Fruit fly (Drosophila melanogaster) whole organism, embryonic: ENCODE measurements around the gene CG34434.

Experiments
- CG10267 ChIP-seq: fragments of 200-800 bp; sonication (Bioruptor generic); optimal IDR thresholded peaks from 2 replicates; lab custom pipeline; 2018; ENCODE audit warnings: missing biosample characterization, mild to moderate bottlenecking, missing genetic modification characterization, moderate library complexity
- CG10321 ChIP-seq: fragments of 200-800 bp; sonication (Bioruptor generic); IDR thresholded peaks from 2 replicates; pipeline ENCODE4 v1.3.6; 2022; ENCODE audit warnings: missing biosample characterization, missing genetic modification characterization
- CG11560 ChIP-seq: fragments of 200-800 bp; sonication (Bioruptor generic); IDR thresholded peaks from 3 replicates; pipeline ENCODE4 v1.3.6; 2022; ENCODE audit warnings: missing biosample characterization, missing genetic modification characterization
- CG11723 ChIP-seq: fragments of 200-800 bp; sonication (Bioruptor generic); optimal IDR thresholded peaks from 2 replicates; lab custom pipeline; 2017; ENCODE audit warnings: missing biosample characterization, mild to moderate bottlenecking, missing genetic modification characterization
- CG12071 ChIP-seq: fragments of 200-800 bp; sonication (Bioruptor generic); optimal IDR thresholded peaks from 3 replicates; lab custom pipeline; 2018; ENCODE audit warnings: missing biosample characterization, mild to moderate bottlenecking, missing genetic modification characterization
- CG12104 ChIP-seq: fragments of 200-800 bp; sonication (Bioruptor generic); optimal IDR thresholded peaks from 3 replicates; lab custom pipeline; 2016; ENCODE audit warnings: missing biosample characterization, missing genetic modification characterization
- CG13123 ChIP-seq: fragments of 200-800 bp; sonication (Bioruptor generic); optimal IDR thresholded peaks from 2 replicates; lab custom pipeline; 2016; ENCODE audit warnings: missing biosample characterization, missing genetic modification characterization
- CG15269 ChIP-seq: fragments of 200-800 bp; sonication (Bioruptor generic); optimal IDR thresholded peaks from 2 replicates; lab custom pipeline; 2018; ENCODE audit warnings: missing biosample characterization, mild to moderate bottlenecking, missing genetic modification characterization, moderate library complexity
- CG15514 ChIP-seq: fragments of 200-800 bp; sonication (Bioruptor generic); optimal IDR thresholded peaks from 3 replicates; lab custom pipeline; 2017; ENCODE audit warnings: missing biosample characterization, missing genetic modification characterization, mild to moderate bottlenecking, moderate library complexity, missing genetic modification reagents
- CG1647 ChIP-seq: fragments of 200-800 bp; sonication (Bioruptor generic); optimal IDR thresholded peaks from 3 replicates; lab custom pipeline; 2016; ENCODE audit warnings: missing biosample characterization, missing genetic modification characterization
- CG17186 ChIP-seq: fragments of 200-800 bp; sonication (Bioruptor generic); optimal IDR thresholded peaks from 3 replicates; lab custom pipeline; 2017; ENCODE audit warnings: missing biosample characterization, missing genetic modification reagents, missing genetic modification characterization
- CG17361 ChIP-seq: fragments of 200-800 bp; sonication (Bioruptor generic); IDR thresholded peaks from 3 replicates; pipeline ENCODE4 v1.3.6; 2022; ENCODE audit warnings: missing biosample characterization, missing genetic modification characterization
- CG17568 ChIP-seq: fragments of 200-800 bp; sonication (Bioruptor generic); optimal IDR thresholded peaks from 2 replicates; lab custom pipeline; 2018; ENCODE audit warnings: missing biosample characterization, mild to moderate bottlenecking, missing genetic modification characterization, moderate library complexity
- CG33213 ChIP-seq: fragments of 200-800 bp; sonication (Bioruptor generic); optimal IDR thresholded peaks from 3 replicates; lab custom pipeline; 2016; ENCODE audit warnings: missing biosample characterization, missing genetic modification characterization
- CG33557 ChIP-seq: fragments of 200-800 bp; sonication (Bioruptor generic); optimal IDR thresholded peaks from 2 replicates; lab custom pipeline; 2019; ENCODE audit warnings: missing biosample characterization, mild to moderate bottlenecking, missing genetic modification characterization, moderate library complexity
- CG3838 ChIP-seq: fragments of 200-800 bp; sonication (Bioruptor generic); optimal IDR thresholded peaks from 3 replicates; lab custom pipeline; 2016; ENCODE audit warnings: missing biosample characterization, missing genetic modification characterization
- CG42726 ChIP-seq: fragments of 200-800 bp; sonication (Bioruptor generic); IDR thresholded peaks from 2 replicates; pipeline ENCODE4 v1.3.6; 2022; ENCODE audit warnings: missing biosample characterization, missing genetic modification characterization; ENCODE audit not compliant: partially characterized antibody
- CG4617 ChIP-seq: fragments of 200-800 bp; sonication (Bioruptor generic); optimal IDR thresholded peaks from 3 replicates; lab custom pipeline; 2016; ENCODE audit warnings: missing biosample characterization, missing genetic modification characterization, borderline replicate concordance
- CG4820 ChIP-seq: fragments of 200-800 bp; sonication (Bioruptor generic); optimal IDR thresholded peaks from 3 replicates; lab custom pipeline; 2016; ENCODE audit warnings: missing biosample characterization, missing genetic modification characterization
- CG6175 ChIP-seq: fragments of 200-800 bp; sonication (Bioruptor generic); IDR thresholded peaks from 3 replicates; pipeline ENCODE4 v1.3.6; 2022; ENCODE audit warnings: missing biosample characterization, missing genetic modification characterization
- CG9727 ChIP-seq: fragments of 200-800 bp; sonication (Bioruptor generic); optimal IDR thresholded peaks from 3 replicates; lab custom pipeline; 2017; ENCODE audit warnings: missing biosample characterization, mild to moderate bottlenecking, missing genetic modification characterization
- CHES-1-like ChIP-seq: fragments of 200-800 bp; sonication (Bioruptor generic); optimal IDR thresholded peaks from 2 replicates; lab custom pipeline; 2016; ENCODE audit warnings: missing biosample characterization, missing genetic modification characterization
- E2f1 ChIP-seq: fragments of 200-800 bp; sonication (Bioruptor generic); IDR thresholded peaks from 2 replicates; pipeline ENCODE4 v1.3.6; 2022; ENCODE audit warnings: missing biosample characterization, missing genetic modification characterization
- Gug ChIP-seq: fragments of 200-800 bp; sonication (Bioruptor generic); IDR thresholded peaks from 4 replicates; pipeline ENCODE4 v1.3.6; 2022; ENCODE audit warnings: missing biosample characterization, missing genetic modification characterization
- Lim3 ChIP-seq: fragments of 200-800 bp; sonication (Bioruptor generic); IDR thresholded peaks from 2 replicates; pipeline ENCODE4 v1.3.6; 2022; ENCODE audit warnings: missing biosample characterization, missing genetic modification characterization
- MBD-R2 ChIP-seq: fragments of 200-800 bp; sonication (Bioruptor generic); IDR thresholded peaks from 2 replicates; pipeline ENCODE4 v1.3.6; 2022; ENCODE audit warnings: missing biosample characterization, missing genetic modification characterization
- Max ChIP-seq: fragments of 200-800 bp; sonication (Bioruptor generic); optimal IDR thresholded peaks from 2 replicates; lab custom pipeline; 2016; ENCODE audit warnings: missing biosample characterization, mild to moderate bottlenecking, missing genetic modification characterization
- Mes4 ChIP-seq: fragments of 200-800 bp; sonication (Bioruptor generic); optimal IDR thresholded peaks from 2 replicates; lab custom pipeline; 2016; ENCODE audit warnings: missing biosample characterization, missing genetic modification characterization
- Neu2 ChIP-seq: fragments of 200-800 bp; sonication (Bioruptor generic); optimal IDR thresholded peaks from 3 replicates; lab custom pipeline; 2016; ENCODE audit warnings: missing biosample characterization, missing genetic modification characterization, borderline replicate concordance
- Optix ChIP-seq: fragments of 200-800 bp; sonication (Bioruptor generic); IDR thresholded peaks from 3 replicates; pipeline ENCODE4 v1.3.6; 2022; ENCODE audit warnings: missing biosample characterization, missing genetic modification characterization
- Ravus ChIP-seq: fragments of 200-800 bp; sonication (Bioruptor generic); IDR thresholded peaks from 2 replicates; pipeline ENCODE4 v1.3.6; 2022; ENCODE audit warnings: missing biosample characterization, missing genetic modification characterization
- Side ChIP-seq: fragments of 200-800 bp; sonication (Bioruptor generic); optimal IDR thresholded peaks from 2 replicates; lab custom pipeline; 2016; ENCODE audit warnings: missing biosample characterization, missing genetic modification characterization
- Trl ChIP-seq, 3 experiments: fragments of >200 bp in 2 of 3; fragments of 200-800 bp in 1 of 3; sonication (Bioruptor generic) in 1 of 3; optimal IDR thresholded peaks; 2 replicates in 1 of 3; 3 replicates in 2 of 3; lab custom pipeline; 2016 to 2017; ENCODE audit warnings: missing biosample characterization in 1 of 3, missing genetic modification characterization in 1 of 3
- YL-1 ChIP-seq: fragments of 200-800 bp; sonication (Bioruptor generic); optimal IDR thresholded peaks from 3 replicates; lab custom pipeline; 2017; ENCODE audit warnings: missing biosample characterization, mild to moderate bottlenecking, missing genetic modification characterization
- ap ChIP-seq: fragments of 200-800 bp; sonication (Bioruptor generic); IDR thresholded peaks from 2 replicates; pipeline ENCODE4 v1.3.6; 2022; ENCODE audit warnings: missing biosample characterization, missing genetic modification characterization
- ara ChIP-seq: fragments of 200-800 bp; sonication (Bioruptor generic); IDR thresholded peaks from 2 replicates; pipeline ENCODE4 v1.3.6; 2022; ENCODE audit warnings: missing biosample characterization, missing genetic modification characterization
- btn ChIP-seq: fragments of 200-800 bp; sonication (Bioruptor generic); optimal IDR thresholded peaks from 2 replicates; lab custom pipeline; 2016; ENCODE audit warnings: missing biosample characterization, missing genetic modification characterization
- chm ChIP-seq: fragments of 200-800 bp; sonication (Bioruptor generic); IDR thresholded peaks from 2 replicates; pipeline ENCODE4 v1.3.6; 2022; ENCODE audit warnings: missing biosample characterization, missing genetic modification characterization
- crp ChIP-seq, 2 experiments: fragments of 200-800 bp; sonication (Bioruptor generic); optimal IDR thresholded peaks; 2 replicates in 1 of 2; 3 replicates in 1 of 2; lab custom pipeline; 2017; ENCODE audit warnings: missing biosample characterization in 2 of 2, missing genetic modification characterization in 2 of 2, mild to moderate bottlenecking in 1 of 2, moderate library complexity in 1 of 2
- da ChIP-seq: fragments of 200-800 bp; sonication (Bioruptor generic); optimal IDR thresholded peaks from 2 replicates; lab custom pipeline; 2016; ENCODE audit warnings: missing biosample characterization, missing genetic modification characterization
- ewg ChIP-seq: fragments of 200-800 bp; sonication (Bioruptor generic); optimal IDR thresholded peaks from 3 replicates; lab custom pipeline; 2017; ENCODE audit warnings: mild to moderate bottlenecking, missing biosample characterization, missing genetic modification reagents, missing genetic modification characterization
- gfzf ChIP-seq: fragments of 200-800 bp; sonication (Bioruptor generic); optimal IDR thresholded peaks from 2 replicates; lab custom pipeline; 2016; ENCODE audit warnings: missing biosample characterization, mild to moderate bottlenecking, missing genetic modification characterization, moderate library complexity
- gro ChIP-seq: fragments of 200-800 bp; sonication (Bioruptor generic); optimal IDR thresholded peaks from 2 replicates; lab custom pipeline; 2016; ENCODE audit warnings: missing biosample characterization, missing genetic modification characterization
- onecut ChIP-seq: fragments of 200-800 bp; sonication (Bioruptor generic); IDR thresholded peaks from 2 replicates; pipeline ENCODE4 v1.3.6; 2022; ENCODE audit warnings: missing biosample characterization, missing genetic modification characterization
- pfk ChIP-seq: fragments of 200-800 bp; sonication (Bioruptor generic); optimal IDR thresholded peaks from 2 replicates; lab custom pipeline; 2018; ENCODE audit warnings: missing biosample characterization, mild to moderate bottlenecking, missing genetic modification characterization, moderate library complexity
- schlank ChIP-seq: fragments of 200-800 bp; sonication (Bioruptor generic); optimal IDR thresholded peaks from 2 replicates; lab custom pipeline; 2018; ENCODE audit warnings: missing biosample characterization, mild to moderate bottlenecking, missing genetic modification characterization
- shn ChIP-seq: fragments of 200-800 bp; sonication (Bioruptor generic); optimal IDR thresholded peaks from 3 replicates; lab custom pipeline; 2016; ENCODE audit warnings: missing biosample characterization, missing genetic modification characterization
- sima ChIP-seq: fragments of 200-800 bp; sonication (Bioruptor generic); optimal IDR thresholded peaks from 2 replicates; lab custom pipeline; 2016; ENCODE audit warnings: missing biosample characterization, missing genetic modification characterization
- tll ChIP-seq, 2 experiments: fragments of 200-800 bp in 1 of 2; fragments of >200 bp in 1 of 2; sonication (Bioruptor generic) in 1 of 2; optimal IDR thresholded peaks; 2 replicates each; lab custom pipeline; 2017 to 2019; ENCODE audit warnings: missing biosample characterization in 2 of 2, missing genetic modification characterization in 2 of 2, mild to moderate bottlenecking in 1 of 2, moderate library complexity in 1 of 2
- unc-4 ChIP-seq: fragments of 200-800 bp; sonication (Bioruptor generic); IDR thresholded peaks from 2 replicates; pipeline ENCODE4 v1.3.6; 2022; ENCODE audit warnings: missing biosample characterization, missing genetic modification characterization; ENCODE audit not compliant: partially characterized antibody

The CG34434 gene

dm6 chrX:5665902-5666301, 49.7 kb upstream of the CG34434 start, which contains the start of the genes Sirt4 and CG4119 (continued):
- peak; percentile 16 for TF ChIP-seq Side
- no peak for TF ChIP-seq schlank (tag; lab: Kevin White, UChicago)
- TF ChIP-seq CG12104 (GFP tag; lab: Kevin White, UChicago) = no peak
- TF ChIP-seq CG33213 (GFP tag; lab: Kevin White, UChicago) = peak; percentile 25
- peak; percentile 95 for TF ChIP-seq CG15514
- peak; percentile 29 for TF ChIP-seq gfzf
- TF ChIP-seq Mes4 (GFP tag; lab: Kevin White, UChicago) = no peak
- no peak for TF ChIP-seq CG11723 (GFP tag; lab: Kevin White, UChicago)
- TF ChIP-seq E2f1 (GFP tag; lab: Robert Waterston, UW) = 0 out of 2 replicates have a peak, but pooled peaks have one; percentile 8
- no peak for TF ChIP-seq Optix (GFP tag; lab: Robert Waterston, UW)
- TF ChIP-seq CG4820 = no peak
- TF ChIP-seq Gug (GFP tag; lab: Robert Waterston, UW) = peak; percentile 37; the same call in 1 of the 4 replicates
- TF ChIP-seq Max (GFP tag; lab: Kevin White, UChicago) = peak; percentile 18
- TF ChIP-seq sima (GFP tag; lab: Kevin White, UChicago) = no peak
- TF ChIP-seq CG6175 (GFP tag; lab: Robert Waterston, UW) = no peak
- TF ChIP-seq crp (GFP tag; optimal IDR thresholded peaks at IDR 0.05; lab: Kevin White, UChicago) = peak in 1 of 2 experiments; percentile 44
- 0 out of 2 replicates have a peak, but pooled peaks have one; percentile 5 for TF ChIP-seq ara (GFP tag; lab: Robert Waterston, UW)
- TF ChIP-seq CG11560 = peak; percentile 66; the same call in 2 of the 3 replicates
- peak; percentile 40 for TF ChIP-seq gro
- TF ChIP-seq MBD-R2 = peak; percentile 96
- no peak for TF ChIP-seq CG15269 (tag; lab: Kevin White, UChicago)
- peak; percentile 25 for TF ChIP-seq shn (GFP tag; lab: Kevin White, UChicago)
- peak; percentile 9 for TF ChIP-seq CG9727 (GFP tag; lab: Kevin White, UChicago)
- no peak for TF ChIP-seq chm (GFP tag; lab: Robert Waterston, UW)
- TF ChIP-seq CG17361 (GFP tag; lab: Robert Waterston, UW) = 0 out of 3 replicates have a peak, but pooled peaks have one; percentile 17
- no peak for TF ChIP-seq btn
- no peak for TF ChIP-seq pfk (GFP tag; lab: Kevin White, UChicago)
- TF ChIP-seq CHES-1-like = peak; percentile 21
- TF ChIP-seq ewg (GFP tag; lab: Kevin White, UChicago) = peak; percentile 51
- TF ChIP-seq ap = no peak
- TF ChIP-seq CG33557 = no peak
- peak; percentile 57 for TF ChIP-seq CG17186 (GFP tag; lab: Kevin White, UChicago)
- no peak for TF ChIP-seq Lim3 (GFP tag; lab: Robert Waterston, UW)
- peak; percentile 92 for TF ChIP-seq unc-4 (GFP tag; lab: Robert Waterston, UW)
- TF ChIP-seq CG13123 = no peak
- no peak for TF ChIP-seq CG17568 (GFP tag; lab: Kevin White, UChicago)
- peak; percentile 41 for TF ChIP-seq CG10267 (tag; lab: Kevin White, UChicago)
- TF ChIP-seq YL-1 = peak; percentile 81
- peak; percentile 81 for TF ChIP-seq onecut (GFP tag; lab: Robert Waterston, UW)
- TF ChIP-seq CG12071 (GFP tag; lab: Kevin White, UChicago) = no peak
- TF ChIP-seq da (GFP tag; lab: Kevin White, UChicago) = no peak
- no peak for TF ChIP-seq tll (GFP tag; optimal IDR thresholded peaks at IDR 0.05; lab: Kevin White, UChicago)
- no peak for TF ChIP-seq CG3838 (GFP tag; lab: Kevin White, UChicago)
- TF ChIP-seq CG42726 (GFP tag; lab: Robert Waterston, UW) = peak; percentile 98
- no peak for TF ChIP-seq CG1647 (GFP tag; lab: Kevin White, UChicago)
- no peak for TF ChIP-seq Neu2 (GFP tag; lab: Kevin White, UChicago)
- no peak for TF ChIP-seq Ravus (GFP tag; lab: Robert Waterston, UW)
- no peak for TF ChIP-seq Trl (optimal IDR thresholded peaks at IDR 0.05; lab: Kevin White, UChicago)
- TF ChIP-seq Trl (GFP tag; optimal IDR thresholded peaks at IDR 0.05; lab: Kevin White, UChicago) = no peak
- TF ChIP-seq CG4617 (GFP tag; lab: Kevin White, UChicago) = peak; percentile 92
- TF ChIP-seq CG10321 (GFP tag; lab: Robert Waterston, UW) = no peak
